Worm (Caenorhabditis elegans): ENCODE data around the gene rpn-1.

ce11 chrIV:6937548-6937947 lies 27.8 kb upstream of the rpn-1 start, which contains the start of gene npr-12:
- TF ChIP-seq him-1 (tag; optimal IDR thresholded peaks at IDR 0.05) (no peak), W03F9.2 (tag; optimal IDR thresholded peaks at IDR 0.05) (no peak), dao-5 (tag; optimal IDR thresholded peaks at IDR 0.05) (no peak)
